Worm (Caenorhabditis elegans) whole organism, midembryonic: ENCODE results near the gene F52G2.3.

Experiments used
- T22C8.4 ChIP-seq: fragments of 200-800 bp; sonication (Bioruptor generic); IDR thresholded peaks from 2 replicates; pipeline ENCODE4 v1.3.6; 2022; ENCODE audit warnings: missing genetic modification characterization, missing compliant biosample characterization
- cog-1 ChIP-seq: sonication (generic microtip); optimal IDR thresholded peaks from 2 replicates; lab custom pipeline; 2016; ENCODE audit warnings: missing genetic modification characterization, missing compliant biosample characterization
- flt-1 ChIP-seq: fragments of 200-800 bp; sonication (Bioruptor generic); IDR thresholded peaks from 2 replicates; pipeline ENCODE4 v1.3.6; 2022; ENCODE audit warnings: missing genetic modification characterization, missing compliant biosample characterization
- klf-2 ChIP-seq: fragments of 200-800 bp; sonication (Bioruptor generic); conservative IDR thresholded peaks from 2 replicates; pipeline ENCODE4 v1.3.6; 2022; ENCODE audit warnings: missing genetic modification reagents, missing genetic modification characterization, missing compliant biosample characterization
- med-1 ChIP-seq: sonication (generic microtip); optimal IDR thresholded peaks from 2 replicates; lab custom pipeline; 2017; ENCODE audit warnings: missing genetic modification characterization, mild to moderate bottlenecking, missing compliant biosample characterization, antibody characterized with exemption, missing genetic modification reagents; ENCODE audit not compliant: insufficient read depth
- ref-1 ChIP-seq: fragments of 200-800 bp; sonication (Bioruptor generic); conservative IDR thresholded peaks from 2 replicates; pipeline ENCODE4 v1.3.6; 2022; ENCODE audit warnings: missing genetic modification reagents, missing genetic modification characterization, missing compliant biosample characterization
- tab-1 ChIP-seq: fragments of 200-800 bp; sonication (Bioruptor generic); IDR thresholded peaks from 2 replicates; pipeline ENCODE4 v1.3.6; 2022; ENCODE audit warnings: missing genetic modification characterization, missing compliant biosample characterization
- ztf-23 ChIP-seq: fragments of 200-800 bp; sonication (Bioruptor generic); IDR thresholded peaks from 2 replicates; pipeline ENCODE4 v1.3.6; 2022; ENCODE audit warnings: missing genetic modification reagents, missing genetic modification characterization, missing compliant biosample characterization
- ztf-29 ChIP-seq: fragments of 200-800 bp; sonication (Bioruptor generic); IDR thresholded peaks from 2 replicates; pipeline ENCODE4 v1.3.6; 2022; ENCODE audit warnings: missing genetic modification reagents, missing genetic modification characterization, missing compliant biosample characterization

F52G2.3 gene

ce11 chrIV:13505144-13505543 is 42.9 kb downstream of the F52G2.3 start, which contains the start of gene seld-1:
TSS of gene seld-1 (plus strand) at chrIV:13505444.
- TF ChIP-seq ref-1 (GFP tag; lab: Robert Waterston, UW) (no peak), klf-2 (GFP tag; lab: Robert Waterston, UW) (no peak), med-1 (GFP tag; lab: Kevin White, UChicago) (no peak), tab-1 (GFP tag; lab: Robert Waterston, UW) (no peak), ztf-23 (GFP tag; lab: Robert Waterston, UW) (no peak), cog-1 (no peak), T22C8.4 (GFP tag; lab: Robert Waterston, UW) (no peak), flt-1 (GFP tag; lab: Robert Waterston, UW) (no peak)

- peak; percentile 66 for TF ChIP-seq T22C8.4 (GFP tag; lab: Robert Waterston, UW)
- 0 out of 2 replicates have a peak, but pooled peaks have one; percentile 37 for TF ChIP-seq ztf-23 (GFP tag; lab: Robert Waterston, UW)
- TF ChIP-seq tab-1 (GFP tag; lab: Robert Waterston, UW) = 0 out of 2 replicates have a peak, but pooled peaks have one; percentile 53
- TF ChIP-seq ref-1 (GFP tag; lab: Robert Waterston, UW) = 0 out of 2 replicates have a peak, but pooled peaks have one; percentile 17
- TF ChIP-seq flt-1 (GFP tag; lab: Robert Waterston, UW) = peak; percentile 67
Observed at ce11 chrIV:13504065-13504464, 44.0 kb downstream of the F52G2.3 start.

DNA sequence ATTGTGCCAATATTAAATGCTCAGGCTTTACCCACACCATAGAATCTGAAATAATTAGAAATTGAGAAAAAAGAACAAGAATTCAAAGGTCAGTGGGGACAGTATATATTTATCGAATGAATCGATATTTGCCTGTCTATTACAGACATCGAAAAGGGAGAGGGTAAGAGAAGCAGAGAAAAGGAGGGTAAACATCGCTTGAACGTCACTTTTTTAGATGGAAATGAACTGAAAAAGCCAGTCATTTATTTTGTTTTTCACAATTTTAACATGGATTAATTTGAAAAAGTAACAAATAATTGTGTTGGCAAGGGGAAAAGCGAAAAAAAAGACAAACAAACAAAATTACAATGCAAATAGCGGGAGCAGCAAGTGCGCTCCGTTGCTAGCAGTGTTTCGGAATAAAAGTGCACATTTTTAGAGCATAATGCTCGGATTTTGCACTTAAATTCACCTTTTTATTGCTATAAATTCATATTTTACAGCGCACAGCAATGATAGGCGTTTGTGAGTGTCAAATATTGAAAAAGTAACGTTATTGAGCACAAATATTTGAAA is 45.1 kb downstream of the F52G2.3 start, which contains the start of gene tbc-9:
TSS of gene tbc-9 (minus strand) at position 51 of the 558 bp plus-strand sequence.
- TF ChIP-seq flt-1 (GFP tag; lab: Robert Waterston, UW) = no peak
- TF ChIP-seq med-1 (GFP tag; lab: Kevin White, UChicago) = no peak
- TF ChIP-seq tab-1 (GFP tag; lab: Robert Waterston, UW) = no peak
- no peak for TF ChIP-seq klf-2 (GFP tag; lab: Robert Waterston, UW)
- TF ChIP-seq ztf-23 (GFP tag; lab: Robert Waterston, UW) = no peak
- no peak for TF ChIP-seq ref-1 (GFP tag; lab: Robert Waterston, UW)
- no peak for TF ChIP-seq cog-1
- no peak for TF ChIP-seq ztf-29 (GFP tag; lab: Robert Waterston, UW)
- TF ChIP-seq T22C8.4 (GFP tag; lab: Robert Waterston, UW) = no peak; the same call in 1 of the 2 replicates

DNA sequence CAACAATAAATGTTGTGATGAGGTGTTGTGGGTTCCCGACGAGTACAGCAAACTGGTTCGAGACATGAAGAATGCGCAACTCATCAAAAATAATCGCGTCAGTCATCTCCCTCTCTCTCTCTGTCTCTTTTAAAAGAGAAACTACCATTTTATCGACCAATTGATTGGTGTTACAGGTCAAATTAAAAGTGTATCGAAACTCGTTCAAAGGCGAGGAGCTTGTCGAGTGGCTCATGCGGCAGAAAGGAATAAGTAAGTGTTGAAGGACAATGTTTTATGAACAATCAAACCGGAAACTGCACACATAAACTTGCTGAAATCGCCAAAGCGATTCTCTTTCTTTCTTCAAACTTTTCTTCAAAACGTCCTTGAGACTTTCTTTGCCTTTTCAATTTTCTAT is 54.3 kb downstream of the F52G2.3 start:
- TF ChIP-seq flt-1 (GFP tag; lab: Robert Waterston, UW) = no peak
- TF ChIP-seq cog-1 = no peak
- TF ChIP-seq ztf-29 (GFP tag; lab: Robert Waterston, UW) = no peak
- TF ChIP-seq T22C8.4 (GFP tag; lab: Robert Waterston, UW) = no peak
- no peak for TF ChIP-seq ztf-23 (GFP tag; lab: Robert Waterston, UW)
- TF ChIP-seq med-1 (GFP tag; lab: Kevin White, UChicago) = no peak
- no peak for TF ChIP-seq klf-2 (GFP tag; lab: Robert Waterston, UW)
- TF ChIP-seq tab-1 (GFP tag; lab: Robert Waterston, UW) = no peak
- no peak for TF ChIP-seq ref-1 (GFP tag; lab: Robert Waterston, UW)
